Fruit fly (Drosophila melanogaster): ENCODE data around the gene dj.

dj gene

DNA sequence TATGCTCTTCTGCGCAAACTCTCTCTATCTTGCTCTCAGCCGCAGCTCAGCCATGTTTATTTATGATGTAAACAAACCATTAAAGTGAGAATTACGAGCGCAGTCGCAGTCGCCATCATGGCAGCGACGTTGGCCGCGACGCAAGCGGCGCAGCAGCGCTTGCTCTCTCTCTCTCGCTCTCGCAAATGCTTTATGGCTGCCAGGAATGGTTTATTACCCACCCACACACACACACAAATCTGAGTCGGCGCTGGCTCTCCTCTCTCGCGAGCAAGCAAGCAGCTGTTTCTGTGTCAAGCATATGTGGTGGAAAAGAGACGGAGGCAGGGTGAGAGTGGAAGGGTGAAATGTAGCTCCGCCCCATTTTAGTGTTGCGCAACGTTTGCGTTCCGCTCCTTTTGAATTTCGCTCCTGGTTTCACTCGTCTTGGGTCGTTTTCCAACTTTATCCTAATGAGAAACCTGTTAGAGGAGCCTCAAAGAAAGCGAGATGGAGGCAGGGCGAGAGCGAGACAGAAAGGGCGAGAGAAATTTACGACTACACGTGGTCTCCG is 21.8 kb upstream of the dj start (continued):
- TF ChIP-seq ss (GFP tag; optimal IDR thresholded peaks at IDR 0.05) (peak; percentile 7 to 19), Blimp-1 (GFP tag; optimal IDR thresholded peaks at IDR 0.05) (peak; percentile 24), CG31627 (GFP tag; optimal IDR thresholded peaks at IDR 0.05) (peak; percentile 30), cyc (GFP tag; optimal IDR thresholded peaks at IDR 0.05) (peak; percentile 37), fd85E (GFP tag; optimal IDR thresholded peaks at IDR 0.05) (no peak), Sox102F (GFP tag; optimal IDR thresholded peaks at IDR 0.05) (peak; percentile 57), svp (GFP tag) (peak; percentile 76), CG8119 (GFP tag; IDR thresholded peaks at IDR 0.05) (no peak), CG6808 (GFP tag; optimal IDR thresholded peaks at IDR 0.05) (peak; percentile 4), CG34406 (GFP tag; optimal IDR thresholded peaks at IDR 0.05) (no peak), Smox (GFP tag; optimal IDR thresholded peaks at IDR 0.05) (peak; percentile 13), CG15336 (GFP tag; IDR thresholded peaks at IDR 0.05) (no peak)

DNA sequence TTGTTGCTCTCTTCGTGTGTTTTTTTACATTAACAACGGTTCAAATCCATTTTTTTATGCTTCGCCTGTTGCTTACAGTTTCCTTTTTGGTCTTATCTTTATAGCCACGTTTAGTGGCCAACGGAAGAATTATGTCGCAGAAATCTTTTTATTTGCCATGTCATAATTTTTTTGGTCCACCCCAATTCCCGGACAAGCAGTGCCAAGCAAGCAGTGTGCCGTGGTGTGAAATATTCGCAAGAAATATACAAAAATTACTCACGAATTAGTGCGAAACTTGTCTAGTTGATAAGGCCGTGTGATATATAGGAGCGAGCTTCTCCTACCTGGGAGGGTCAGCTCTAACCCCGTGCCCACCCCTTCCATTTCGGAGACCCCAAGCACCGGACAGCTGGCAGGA is 18.2 kb upstream of the dj start:
- TF ChIP-seq lz (GFP tag; optimal IDR thresholded peaks at IDR 0.05) = no peak
- no peak for TF ChIP-seq acj6 (GFP tag; optimal IDR thresholded peaks at IDR 0.05)
- no peak for TF ChIP-seq CG31627 (GFP tag; optimal IDR thresholded peaks at IDR 0.05)
- TF ChIP-seq salr (GFP tag; optimal IDR thresholded peaks at IDR 0.05) = no peak
- TF ChIP-seq dac (GFP tag; optimal IDR thresholded peaks at IDR 0.05) = no peak
- no peak for TF ChIP-seq Hr38 (GFP tag; optimal IDR thresholded peaks at IDR 0.05)
- no peak for TF ChIP-seq CG1621 (tag; optimal IDR thresholded peaks at IDR 0.05)
- no peak for TF ChIP-seq Hr4 (GFP tag; optimal IDR thresholded peaks at IDR 0.05)
- no peak for TF ChIP-seq CG7368 (GFP tag; optimal IDR thresholded peaks at IDR 0.05)
- no peak for TF ChIP-seq CG10669 (GFP tag; optimal IDR thresholded peaks at IDR 0.05)
- no peak for TF ChIP-seq CG6808 (GFP tag; optimal IDR thresholded peaks at IDR 0.05)

DNA sequence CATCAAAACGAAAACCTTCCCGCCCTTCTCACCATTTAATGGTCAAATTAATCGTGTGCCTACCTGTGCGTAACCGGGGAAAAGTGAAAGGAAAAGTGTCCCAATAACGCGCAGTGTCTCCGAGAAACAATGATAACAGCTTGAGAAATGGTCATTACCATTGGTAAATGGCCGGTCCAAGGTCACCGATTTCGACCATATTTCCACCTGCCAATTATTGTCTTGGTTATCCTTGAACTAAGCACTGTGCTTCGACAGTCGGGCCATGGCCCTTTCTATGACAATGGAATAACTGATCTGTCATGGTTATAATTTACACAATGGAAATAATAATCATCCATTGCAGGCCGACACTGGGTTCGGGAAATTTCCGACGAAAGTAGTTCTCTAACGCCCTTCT is 15.1 kb upstream of the dj start:
- TF ChIP-seq salr (GFP tag; optimal IDR thresholded peaks at IDR 0.05) = no peak
- no peak for TF ChIP-seq Blimp-1 (GFP tag; optimal IDR thresholded peaks at IDR 0.05)
- TF ChIP-seq CG34406 (GFP tag; optimal IDR thresholded peaks at IDR 0.05) = no peak
- no peak for TF ChIP-seq Eip75B (GFP tag; optimal IDR thresholded peaks at IDR 0.05)
- no peak for TF ChIP-seq Sox15 (GFP tag; optimal IDR thresholded peaks at IDR 0.05)
- no peak for TF ChIP-seq pdm3 (GFP tag; optimal IDR thresholded peaks at IDR 0.05)
- TF ChIP-seq CG16779 (tag; optimal IDR thresholded peaks at IDR 0.05) = no peak

DNA sequence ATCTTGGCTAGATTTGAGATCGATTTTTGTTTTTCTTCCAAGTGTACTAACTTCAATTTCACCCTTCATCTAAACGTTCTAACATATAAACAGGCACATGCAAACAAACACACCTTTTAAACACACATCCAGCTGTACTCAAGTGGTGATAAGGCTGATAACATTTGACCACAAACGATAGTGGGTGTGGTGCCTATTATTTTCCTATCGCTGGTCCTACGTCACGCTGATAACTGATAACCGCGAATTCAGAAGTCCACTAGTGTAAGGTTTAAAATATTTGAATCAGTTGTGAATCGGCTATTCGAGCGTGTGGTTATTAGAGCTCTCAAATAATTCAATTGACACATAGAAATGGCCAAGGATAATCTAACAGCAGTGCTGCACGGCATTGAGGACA is 6.9 kb upstream of the dj start, which contains the start of gene Sodh1:
TSS of gene Sodh1 (plus strand) at position 94 of the 400 bp plus-strand sequence.
- TF ChIP-seq CG11902 (GFP tag; optimal IDR thresholded peaks at IDR 0.05) (no peak), CG9139 (GFP tag; optimal IDR thresholded peaks at IDR 0.05) (no peak), cyc (GFP tag; optimal IDR thresholded peaks at IDR 0.05) (no peak), Hr39 (GFP tag; optimal IDR thresholded peaks at IDR 0.05) (no peak), CG8119 (GFP tag; IDR thresholded peaks at IDR 0.05) (no peak), Gug (GFP tag; IDR thresholded peaks at IDR 0.05) (no peak)

DNA sequence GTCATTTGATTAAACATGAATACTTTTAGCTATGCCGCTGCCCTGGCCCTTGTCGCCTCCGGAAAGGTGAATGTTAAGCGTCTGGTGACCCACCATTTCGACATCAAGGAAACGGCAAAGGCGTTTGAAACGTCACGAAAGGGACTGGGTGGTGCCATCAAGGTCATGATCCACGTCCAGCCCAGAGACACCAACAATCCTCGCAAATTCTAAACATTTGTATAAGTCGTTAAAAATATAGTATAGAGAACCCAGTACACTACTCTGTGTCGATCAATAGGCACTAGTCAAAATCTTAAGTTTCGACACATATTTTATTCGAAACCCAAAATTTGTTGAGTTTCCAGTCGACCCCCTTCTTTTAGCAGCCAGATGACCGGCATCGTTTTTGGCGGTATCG is 4.8 kb upstream of the dj start, which contains the start of gene CG1979:
TSS of gene CG1979 (plus strand) at position 301 of the 400 bp plus-strand sequence.
- TF ChIP-seq lz (GFP tag; optimal IDR thresholded peaks at IDR 0.05) = no peak
- no peak for TF ChIP-seq Sox14 (GFP tag; optimal IDR thresholded peaks at IDR 0.05)
- no peak for TF ChIP-seq fd85E (GFP tag; optimal IDR thresholded peaks at IDR 0.05)
- TF ChIP-seq Met (GFP tag; optimal IDR thresholded peaks at IDR 0.05) = no peak
- TF ChIP-seq CG6276 (GFP tag; optimal IDR thresholded peaks at IDR 0.05) = no peak
- TF ChIP-seq CG11294 (GFP tag; IDR thresholded peaks at IDR 0.05) = no peak
- no peak for TF ChIP-seq Lpt (GFP tag; optimal IDR thresholded peaks at IDR 0.05)
- no peak for TF ChIP-seq CG8319 (GFP tag; optimal IDR thresholded peaks at IDR 0.05)
- no peak for TF ChIP-seq CG3032 (tag; optimal IDR thresholded peaks at IDR 0.05)
- TF ChIP-seq CG1621 (tag; optimal IDR thresholded peaks at IDR 0.05) = no peak
- TF ChIP-seq Eip78C (GFP tag) = no peak
- TF ChIP-seq dsx (GFP tag; optimal IDR thresholded peaks at IDR 0.05; ENCODE audit: poor library complexity, severe bottlenecking) = no peak
- TF ChIP-seq OdsH (GFP tag; optimal IDR thresholded peaks at IDR 0.05) = no peak
- no peak for TF ChIP-seq Hr4 (GFP tag; optimal IDR thresholded peaks at IDR 0.05)

All from whole organism, prepupa.